Worm (Caenorhabditis elegans) whole organism, L1 larva: ENCODE measurements around the gene dot-1.4.

Experiments used
- C34B4.2 ChIP-seq: sonication (generic microtip); optimal IDR thresholded peaks from 2 replicates; lab custom pipeline; 2017; ENCODE audit warnings: mild to moderate bottlenecking, missing genetic modification characterization, missing compliant biosample characterization
- F16B12.6 ChIP-seq: fragments of 150-350 bp; optimal IDR thresholded peaks from 2 replicates; lab custom pipeline; 2014; ENCODE audit warnings: missing biosample characterization, missing genetic modification characterization
- aha-1 ChIP-seq: fragments of 150-350 bp; optimal IDR thresholded peaks from 2 replicates; lab custom pipeline; 2014; ENCODE audit warnings: missing biosample characterization, missing genetic modification characterization
- alr-1 ChIP-seq: fragments of 200-800 bp; sonication (Bioruptor generic); optimal IDR thresholded peaks from 2 replicates; lab custom pipeline; 2018; ENCODE audit warnings: borderline replicate concordance, mild to moderate bottlenecking, missing genetic modification characterization, missing compliant biosample characterization
- aly-2 ChIP-seq: fragments of 150-350 bp; optimal IDR thresholded peaks from 2 replicates; lab custom pipeline; 2014; ENCODE audit warnings: missing biosample characterization, missing genetic modification characterization
- ceh-63 ChIP-seq: fragments of 200-800 bp; sonication (Bioruptor generic); optimal IDR thresholded peaks from 2 replicates; lab custom pipeline; 2018; ENCODE audit warnings: mild to moderate bottlenecking, missing genetic modification characterization, missing compliant biosample characterization
- ceh-8 ChIP-seq: fragments of 200-800 bp; sonication (Bioruptor generic); optimal IDR thresholded peaks from 2 replicates; lab custom pipeline; 2018; ENCODE audit warnings: mild to moderate bottlenecking, missing genetic modification characterization, moderate library complexity, missing compliant biosample characterization
- ces-1 ChIP-seq: fragments of 150-350 bp; optimal IDR thresholded peaks from 2 replicates; lab custom pipeline; 2014; ENCODE audit warnings: missing biosample characterization, missing genetic modification reagents, missing genetic modification characterization
- egl-13 ChIP-seq: sonication (generic microtip); optimal IDR thresholded peaks from 2 replicates; lab custom pipeline; 2016; ENCODE audit warnings: missing genotype, missing genetic modification reagents, missing genetic modification characterization, missing compliant biosample characterization
- elt-2 ChIP-seq: sonication (generic microtip); optimal IDR thresholded peaks from 2 replicates; lab custom pipeline; 2016; ENCODE audit warnings: missing genetic modification characterization, mild to moderate bottlenecking, inconsistent platforms, missing compliant biosample characterization, missing genetic modification reagents
- fkh-8 ChIP-seq: sonication (generic microtip); optimal IDR thresholded peaks from 2 replicates; lab custom pipeline; 2016; ENCODE audit warnings: mild to moderate bottlenecking, missing genetic modification characterization, missing compliant biosample characterization
- fos-1 ChIP-seq: fragments of 150-350 bp; optimal IDR thresholded peaks from 2 replicates; lab custom pipeline; 2014; ENCODE audit warnings: missing biosample characterization, missing genetic modification characterization
- lin-13 ChIP-seq: fragments of 150-350 bp; optimal IDR thresholded peaks from 2 replicates; lab custom pipeline; 2014; ENCODE audit warnings: missing biosample characterization, missing genetic modification reagents, missing genetic modification characterization
- lin-15B ChIP-seq: fragments of 150-350 bp; sonication (generic microtip); optimal IDR thresholded peaks from 3 replicates; lab custom pipeline; 2014; ENCODE audit warnings: missing biosample characterization, missing genetic modification characterization
- lin-35 ChIP-seq, 2 experiments: fragments of 150-350 bp; optimal IDR thresholded peaks; 2 replicates each; lab custom pipeline; 2014; ENCODE audit warnings: missing biosample characterization in 2 of 2, missing genetic modification characterization in 2 of 2, missing genetic modification reagents in 2 of 2
- lsy-2 ChIP-seq, 2 experiments: fragments of 150-350 bp; optimal IDR thresholded peaks; 2 replicates each; lab custom pipeline; 2014; ENCODE audit warnings: missing biosample characterization in 2 of 2, missing genetic modification characterization in 2 of 2
- mab-9 ChIP-seq: fragments of 200-800 bp; sonication (Bioruptor generic); IDR thresholded peaks from 2 replicates; pipeline ENCODE4 v1.3.6; 2022; ENCODE audit warnings: missing genetic modification reagents, missing genetic modification characterization, missing compliant biosample characterization
- mdl-1 ChIP-seq, 2 experiments: fragments of 150-350 bp; optimal IDR thresholded peaks; 2 replicates each; lab custom pipeline; 2014 to 2017; ENCODE audit warnings: missing biosample characterization in 2 of 2, missing genetic modification characterization in 2 of 2, inconsistent platforms in 1 of 2
- mep-1 ChIP-seq: fragments of 150-350 bp; optimal IDR thresholded peaks from 2 replicates; lab custom pipeline; 2014; ENCODE audit warnings: missing biosample characterization, missing genetic modification characterization
- nhr-11 ChIP-seq: fragments of 150-350 bp; optimal IDR thresholded peaks from 2 replicates; lab custom pipeline; 2014; ENCODE audit warnings: missing biosample characterization, missing genetic modification characterization
- nhr-12 ChIP-seq: sonication (generic microtip); optimal IDR thresholded peaks from 2 replicates; lab custom pipeline; 2017; ENCODE audit warnings: missing biosample characterization, missing genetic modification characterization
- nhr-237 ChIP-seq: fragments of 150-350 bp; optimal IDR thresholded peaks from 2 replicates; lab custom pipeline; 2014; ENCODE audit warnings: missing biosample characterization, missing genetic modification characterization
- nhr-28 ChIP-seq: fragments of 150-350 bp; optimal IDR thresholded peaks from 2 replicates; lab custom pipeline; 2014; ENCODE audit warnings: missing biosample characterization, missing genetic modification characterization
- nhr-71 ChIP-seq: sonication (generic microtip); optimal IDR thresholded peaks from 2 replicates; lab custom pipeline; 2016; ENCODE audit warnings: mild to moderate bottlenecking, missing genetic modification characterization, moderate library complexity, missing compliant biosample characterization
- nhr-76 ChIP-seq: sonication (generic microtip); optimal IDR thresholded peaks from 2 replicates; lab custom pipeline; 2017; ENCODE audit warnings: missing biosample characterization, missing genetic modification characterization
- nhr-77 ChIP-seq: fragments of 150-350 bp; optimal IDR thresholded peaks from 2 replicates; lab custom pipeline; 2014; ENCODE audit warnings: missing biosample characterization, missing genetic modification characterization
- nhr-84 ChIP-seq: sonication (generic microtip); optimal IDR thresholded peaks from 2 replicates; lab custom pipeline; 2017; ENCODE audit warnings: missing biosample characterization, missing genetic modification characterization
- nhr-85 ChIP-seq: sonication (generic microtip); peaks from one replicate; lab custom pipeline; 2016; ENCODE audit warnings: missing genetic modification characterization, inconsistent platforms, missing compliant biosample characterization
- pax-3 ChIP-seq: fragments of 200-800 bp; sonication (Bioruptor generic); optimal IDR thresholded peaks from 2 replicates; lab custom pipeline; 2018; ENCODE audit warnings: mild to moderate bottlenecking, missing genetic modification characterization, moderate library complexity, missing compliant biosample characterization
- skn-1 ChIP-seq: fragments of 150-350 bp; optimal IDR thresholded peaks from 2 replicates; lab custom pipeline; 2014; ENCODE audit warnings: missing biosample characterization, missing genetic modification characterization
- snpc-4 ChIP-seq: fragments of 150-350 bp; optimal IDR thresholded peaks from 2 replicates; lab custom pipeline; 2014; ENCODE audit warnings: missing biosample characterization, missing genetic modification characterization
- snu-23 ChIP-seq: sonication (generic microtip); optimal IDR thresholded peaks from 2 replicates; lab custom pipeline; 2016; ENCODE audit warnings: missing genetic modification characterization, missing compliant biosample characterization
- sox-4 ChIP-seq: sonication (generic microtip); optimal IDR thresholded peaks from 2 replicates; lab custom pipeline; 2016; ENCODE audit warnings: missing genetic modification characterization, missing compliant biosample characterization
- swsn-7 ChIP-seq: sonication (generic microtip); optimal IDR thresholded peaks from 2 replicates; lab custom pipeline; 2016; ENCODE audit warnings: missing genetic modification characterization, missing compliant biosample characterization
- tbx-2 ChIP-seq: sonication (generic microtip); optimal IDR thresholded peaks from 2 replicates; lab custom pipeline; 2016; ENCODE audit warnings: missing genetic modification characterization, missing compliant biosample characterization
- unc-130 ChIP-seq: fragments of 150-350 bp; optimal IDR thresholded peaks from 2 replicates; lab custom pipeline; 2017; ENCODE audit warnings: missing biosample characterization, missing genetic modification characterization, inconsistent platforms
- unc-30 ChIP-seq: sonication (generic microtip); optimal IDR thresholded peaks from 2 replicates; lab custom pipeline; 2017; ENCODE audit warnings: missing biosample characterization, missing genetic modification characterization
- unc-86 ChIP-seq: sonication (generic microtip); optimal IDR thresholded peaks from 2 replicates; lab custom pipeline; 2016; ENCODE audit warnings: missing genetic modification characterization, missing compliant biosample characterization
- vab-15 ChIP-seq: sonication (generic microtip); optimal IDR thresholded peaks from 2 replicates; lab custom pipeline; 2017; ENCODE audit warnings: missing genotype, mild to moderate bottlenecking, missing genetic modification characterization, missing compliant biosample characterization
- xbp-1 ChIP-seq: sonication (generic microtip); optimal IDR thresholded peaks from 2 replicates; lab custom pipeline; 2016; ENCODE audit warnings: missing genetic modification characterization, missing compliant biosample characterization
- zag-1 ChIP-seq: fragments of 150-350 bp; optimal IDR thresholded peaks from 2 replicates; lab custom pipeline; 2014; ENCODE audit warnings: missing biosample characterization, missing genetic modification characterization
- zip-4 ChIP-seq: fragments of 200-800 bp; sonication (Bioruptor generic); optimal IDR thresholded peaks from 2 replicates; lab custom pipeline; 2018; ENCODE audit warnings: mild to moderate bottlenecking, missing genetic modification characterization, moderate library complexity, missing compliant biosample characterization
- ztf-4 ChIP-seq: fragments of 150-350 bp; optimal IDR thresholded peaks from 2 replicates; lab custom pipeline; 2014; ENCODE audit warnings: missing biosample characterization, missing genetic modification characterization

Gene dot-1.4

DNA sequence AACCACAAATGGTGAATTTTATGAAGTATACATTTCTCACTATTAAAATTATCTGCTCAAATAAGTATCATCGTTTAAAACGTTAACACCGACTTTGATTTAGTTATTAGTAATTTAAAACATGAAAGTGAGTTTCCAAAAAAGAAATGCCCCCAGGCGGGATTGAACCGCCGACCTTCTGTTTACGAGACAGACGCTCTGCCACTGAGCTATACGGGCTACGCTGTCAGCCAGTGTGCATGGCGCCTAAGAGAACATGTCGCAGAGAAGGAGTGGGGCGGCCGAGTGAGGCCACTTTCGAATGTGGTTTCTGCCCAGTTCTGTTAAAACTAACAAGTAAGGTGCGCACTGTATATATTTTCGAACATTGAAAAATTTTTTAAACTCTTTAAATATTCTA lies 3.5 kb upstream of the dot-1.4 start (continued):
- TF ChIP-seq skn-1 (tag; lab: Kevin White, UChicago) (peak; percentile 43), elt-2 (tag; lab: Kevin White, UChicago) (peak; percentile 18), pax-3 (tag; lab: Kevin White, UChicago) (no peak), sox-4 (tag; lab: Kevin White, UChicago) (no peak), nhr-84 (no peak), nhr-76 (tag; lab: Kevin White, UChicago) (no peak), lin-15B (no peak), nhr-12 (tag; lab: Kevin White, UChicago) (no peak), lsy-2 (tag; optimal IDR thresholded peaks at IDR 0.05; lab: Kevin White, UChicago) (peak in 1 of 2 experiments; percentile 17), snpc-4 (tag; lab: Kevin White, UChicago) (peak; percentile 13), fos-1 (tag; lab: Kevin White, UChicago) (peak; percentile 10), aly-2 (tag; lab: Kevin White, UChicago) (no peak), lin-35 (GFP tag; optimal IDR thresholded peaks at IDR 0.05; lab: Kevin White, UChicago) (peak; percentile 24 to 64), unc-30 (tag; lab: Kevin White, UChicago) (no peak), mab-9 (GFP tag; lab: Robert Waterston, UW) (no peak), egl-13 (tag; lab: Kevin White, UChicago) (peak; percentile 6), zag-1 (tag; lab: Kevin White, UChicago) (no peak), ces-1 (GFP tag; lab: Kevin White, UChicago) (no peak), nhr-237 (tag; lab: Kevin White, UChicago) (no peak), ceh-8 (GFP tag; lab: Kevin White, UChicago) (no peak), aha-1 (no peak), unc-86 (tag; lab: Kevin White, UChicago) (peak; percentile 36), xbp-1 (tag; lab: Kevin White, UChicago) (peak; percentile 49), nhr-28 (tag; lab: Kevin White, UChicago) (no peak), nhr-85 (tag; lab: Kevin White, UChicago) (no peak), mdl-1 (tag; optimal IDR thresholded peaks at IDR 0.05; lab: Kevin White, UChicago) (peak in 1 of 2 experiments; percentile 21), alr-1 (tag; lab: Kevin White, UChicago) (no peak), ceh-63 (no peak), fkh-8 (tag; lab: Kevin White, UChicago) (peak; percentile 41), vab-15 (no peak)
- TF ChIP-seq, all 84 proteins: peak for 34

DNA sequence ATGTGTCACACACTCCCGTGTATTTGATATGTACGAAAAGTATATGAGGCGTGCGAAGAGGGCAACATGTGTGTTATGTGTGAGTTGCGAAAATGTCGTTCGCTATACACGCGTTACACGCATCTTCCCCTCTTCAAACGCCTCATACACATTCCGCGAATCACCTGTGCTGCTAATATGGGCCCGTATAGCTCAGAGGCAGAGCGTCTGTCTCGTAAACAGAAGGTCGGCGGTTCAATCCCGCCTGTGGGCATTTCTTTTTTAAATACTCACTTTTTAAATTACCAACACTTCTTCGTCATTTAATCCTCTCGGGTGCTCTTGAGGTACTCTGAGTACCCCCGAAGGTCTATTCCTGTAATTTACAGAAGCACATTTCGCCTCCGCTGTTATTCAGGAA lies 2.1 kb upstream of the dot-1.4 start:
- TF ChIP-seq nhr-71 (tag; lab: Kevin White, UChicago) = no peak
- TF ChIP-seq, all 84 proteins: peak for 0

DNA sequence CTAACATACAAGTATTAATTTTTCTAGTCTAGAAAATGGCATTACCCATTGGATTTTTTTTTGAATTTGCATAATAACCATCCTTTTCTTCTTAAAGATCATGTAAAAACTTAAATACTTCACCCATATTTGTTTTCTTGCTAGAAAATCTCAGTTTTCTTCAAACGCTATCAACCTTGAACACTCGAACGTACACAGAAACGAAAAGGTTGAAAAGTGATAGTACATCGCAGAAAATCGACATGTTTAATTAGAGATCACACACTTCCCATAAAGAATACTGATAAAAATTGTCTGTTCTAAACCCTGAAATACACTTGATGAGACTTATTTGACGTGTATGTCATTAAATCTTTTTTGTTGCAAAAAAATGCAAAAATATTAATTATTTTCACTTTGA lies 3.9 kb downstream of the dot-1.4 start, which contains the start of gene F55G7.4:
F55G7.4 (plus strand) TSS at position 301 of the 400 bp plus-strand sequence.
- TF ChIP-seq sox-4 (tag; lab: Kevin White, UChicago) (no peak), nhr-237 (tag; lab: Kevin White, UChicago) (no peak), lin-13 (no peak), tbx-2 (tag; lab: Kevin White, UChicago) (no peak), vab-15 (no peak), nhr-11 (tag; lab: Kevin White, UChicago) (no peak), ztf-4 (tag; lab: Kevin White, UChicago) (no peak), snpc-4 (tag; lab: Kevin White, UChicago) (no peak), C34B4.2 (tag; lab: Kevin White, UChicago) (no peak), snu-23 (GFP tag; lab: Kevin White, UChicago) (no peak), elt-2 (tag; lab: Kevin White, UChicago) (no peak), unc-130 (tag; lab: Kevin White, UChicago) (no peak), zip-4 (GFP tag; lab: Kevin White, UChicago) (no peak), nhr-77 (no peak), nhr-85 (tag; lab: Kevin White, UChicago) (no peak), nhr-12 (tag; lab: Kevin White, UChicago) (no peak), mep-1 (tag; lab: Kevin White, UChicago) (no peak), swsn-7 (tag; lab: Kevin White, UChicago) (no peak), F16B12.6 (tag; lab: Kevin White, UChicago) (no peak), nhr-84 (no peak)
